Fruit fly (Drosophila melanogaster): ENCODE data around the gene Drsl1.

Gene Drsl1

dm6 chr3L:3351814-3352359 lies 16.3 kb upstream of the Drsl1 start:
- TF ChIP-seq CG11617 (GFP tag; optimal IDR thresholded peaks at IDR 0.05) (no peak), pad (GFP tag; optimal IDR thresholded peaks at IDR 0.05) (no peak), CG14711 (tag; optimal IDR thresholded peaks at IDR 0.05) (no peak), Hr96 (GFP tag; optimal IDR thresholded peaks at IDR 0.05) (no peak), Mnt (GFP tag; optimal IDR thresholded peaks at IDR 0.05) (no peak), CG12768 (GFP tag; optimal IDR thresholded peaks at IDR 0.05) (no peak), Crg-1 (GFP tag; optimal IDR thresholded peaks at IDR 0.05) (no peak), CG33017 (tag; optimal IDR thresholded peaks at IDR 0.05) (no peak), ovo (GFP tag; optimal IDR thresholded peaks at IDR 0.05) (no peak), toe (GFP tag; optimal IDR thresholded peaks at IDR 0.05) (no peak), kay (GFP tag; ENCODE audit: borderline replicate concordance) (no peak), CG5204 (GFP tag; optimal IDR thresholded peaks at IDR 0.05) (no peak)

DNA sequence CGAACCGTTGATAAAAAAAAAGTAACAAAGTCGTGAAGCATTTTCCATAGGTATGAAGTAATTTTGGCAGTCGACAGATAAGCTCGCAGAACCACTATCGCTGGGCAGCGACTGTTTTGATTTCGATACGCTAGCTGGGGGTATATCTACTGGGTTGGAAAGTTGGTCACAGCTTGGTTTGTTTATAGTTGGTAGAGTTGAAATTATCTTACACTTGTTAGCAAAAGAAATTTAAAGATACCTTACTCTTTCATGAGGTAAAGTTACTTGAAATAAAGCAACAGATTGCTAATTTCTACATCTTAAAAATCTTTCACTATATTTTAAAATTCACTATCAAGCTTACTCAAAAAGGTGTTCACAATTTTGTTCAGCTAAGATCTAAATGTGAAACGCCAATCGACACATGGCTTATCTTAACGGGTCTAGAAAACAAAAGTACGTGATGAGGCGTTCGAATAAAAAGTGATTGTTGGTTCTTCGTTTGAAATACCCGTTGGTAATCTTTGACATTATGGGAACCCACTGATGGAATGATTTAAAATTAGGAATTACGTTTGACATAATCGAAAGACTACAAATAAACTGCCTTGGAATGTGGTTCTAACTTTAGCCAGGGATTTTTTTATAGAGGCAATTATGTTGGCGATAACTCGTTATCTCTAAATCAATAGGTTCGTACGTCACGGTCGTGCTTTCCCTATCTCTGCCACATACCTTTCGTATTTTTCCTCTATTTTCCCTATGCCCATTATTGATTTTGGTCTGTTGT lies 15.2 kb upstream of the Drsl1 start:
- TF ChIP-seq CG1620 (GFP tag; optimal IDR thresholded peaks at IDR 0.05) (no peak), CG7045 (GFP tag; optimal IDR thresholded peaks at IDR 0.05) (no peak), kay (GFP tag; ENCODE audit: borderline replicate concordance) (no peak), bab1 (GFP tag; optimal IDR thresholded peaks at IDR 0.05) (peak; percentile 3), CG5204 (GFP tag; optimal IDR thresholded peaks at IDR 0.05) (no peak)

DNA sequence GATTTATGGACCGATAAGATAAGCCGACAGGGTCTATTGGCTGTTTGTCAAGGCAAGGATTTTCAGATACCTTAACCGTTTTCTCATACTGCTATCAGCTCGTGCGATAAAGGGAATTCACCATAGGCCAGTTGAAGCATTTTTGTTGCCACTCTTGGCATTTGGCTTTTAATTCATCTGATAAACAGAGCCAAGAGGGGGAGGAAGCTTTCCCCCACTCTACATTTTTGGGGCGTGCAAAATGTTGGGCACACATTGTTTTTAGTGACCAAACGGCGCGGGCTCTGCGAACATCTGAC lies 14.2 kb upstream of the Drsl1 start:
- TF ChIP-seq tj (GFP tag; optimal IDR thresholded peaks at IDR 0.05) (no peak), Clk (GFP tag; optimal IDR thresholded peaks at IDR 0.05) (no peak), CG7101 (tag; optimal IDR thresholded peaks at IDR 0.05) (no peak), CG5204 (GFP tag; optimal IDR thresholded peaks at IDR 0.05) (no peak), CG7045 (GFP tag; optimal IDR thresholded peaks at IDR 0.05) (no peak), cnc (optimal IDR thresholded peaks at IDR 0.05) (no peak)

dm6 chr3L:3348956-3349824 lies 13.6 kb upstream of the Drsl1 start:
- peak; percentile 13 for TF ChIP-seq CG12768 (GFP tag; optimal IDR thresholded peaks at IDR 0.05)
- peak; percentile 54 for TF ChIP-seq cic (GFP tag; optimal IDR thresholded peaks at IDR 0.05)
- no peak for TF ChIP-seq toe (GFP tag; optimal IDR thresholded peaks at IDR 0.05)
- TF ChIP-seq Clk (GFP tag; optimal IDR thresholded peaks at IDR 0.05): no peak
- no peak for TF ChIP-seq ovo (GFP tag; optimal IDR thresholded peaks at IDR 0.05)
- no peak for TF ChIP-seq CG1620 (GFP tag; optimal IDR thresholded peaks at IDR 0.05)
- no peak for TF ChIP-seq pad (GFP tag; optimal IDR thresholded peaks at IDR 0.05)
- no peak for TF ChIP-seq Hr96 (GFP tag; optimal IDR thresholded peaks at IDR 0.05)
- TF ChIP-seq CG7045 (GFP tag; optimal IDR thresholded peaks at IDR 0.05): peak; percentile 1
- TF ChIP-seq CG33017 (tag; optimal IDR thresholded peaks at IDR 0.05): peak; percentile 24
- TF ChIP-seq CG5204 (GFP tag; optimal IDR thresholded peaks at IDR 0.05): no peak
- TF ChIP-seq Mnt (GFP tag; optimal IDR thresholded peaks at IDR 0.05): no peak
- TF ChIP-seq bab1 (GFP tag; optimal IDR thresholded peaks at IDR 0.05): no peak
- no peak for TF ChIP-seq CG7101 (tag; optimal IDR thresholded peaks at IDR 0.05)
- no peak for TF ChIP-seq CG14711 (tag; optimal IDR thresholded peaks at IDR 0.05)
- no peak for TF ChIP-seq Crg-1 (GFP tag; optimal IDR thresholded peaks at IDR 0.05)
- no peak for TF ChIP-seq kay (GFP tag; ENCODE audit: borderline replicate concordance)
- TF ChIP-seq cnc (optimal IDR thresholded peaks at IDR 0.05): no peak
- no peak for TF ChIP-seq tj (GFP tag; optimal IDR thresholded peaks at IDR 0.05)
- TF ChIP-seq CG11617 (GFP tag; optimal IDR thresholded peaks at IDR 0.05): peak; percentile 13

dm6 chr3L:3346294-3346693 lies 10.7 kb upstream of the Drsl1 start:
- no peak for TF ChIP-seq CG5204 (GFP tag; optimal IDR thresholded peaks at IDR 0.05)
- no peak for TF ChIP-seq CG7101 (tag; optimal IDR thresholded peaks at IDR 0.05)
- TF ChIP-seq pad (GFP tag; optimal IDR thresholded peaks at IDR 0.05): no peak
- no peak for TF ChIP-seq toe (GFP tag; optimal IDR thresholded peaks at IDR 0.05)
- no peak for TF ChIP-seq CG7045 (GFP tag; optimal IDR thresholded peaks at IDR 0.05)
- TF ChIP-seq Clk (GFP tag; optimal IDR thresholded peaks at IDR 0.05): no peak
- no peak for TF ChIP-seq Crg-1 (GFP tag; optimal IDR thresholded peaks at IDR 0.05)
- no peak for TF ChIP-seq cnc (optimal IDR thresholded peaks at IDR 0.05)
- TF ChIP-seq bab1 (GFP tag; optimal IDR thresholded peaks at IDR 0.05): no peak
- no peak for TF ChIP-seq kay (GFP tag; ENCODE audit: borderline replicate concordance)
- no peak for TF ChIP-seq CG11617 (GFP tag; optimal IDR thresholded peaks at IDR 0.05)
- no peak for TF ChIP-seq ovo (GFP tag; optimal IDR thresholded peaks at IDR 0.05)
- no peak for TF ChIP-seq CG12768 (GFP tag; optimal IDR thresholded peaks at IDR 0.05)
- no peak for TF ChIP-seq CG33017 (tag; optimal IDR thresholded peaks at IDR 0.05)
- no peak for TF ChIP-seq Hr96 (GFP tag; optimal IDR thresholded peaks at IDR 0.05)
- TF ChIP-seq Mnt (GFP tag; optimal IDR thresholded peaks at IDR 0.05): no peak
- TF ChIP-seq CG1620 (GFP tag; optimal IDR thresholded peaks at IDR 0.05): no peak

- TF ChIP-seq tj (GFP tag; optimal IDR thresholded peaks at IDR 0.05): peak; percentile 80
- no peak for TF ChIP-seq pad (GFP tag; optimal IDR thresholded peaks at IDR 0.05)
- no peak for TF ChIP-seq CG33017 (tag; optimal IDR thresholded peaks at IDR 0.05)
Observed at dm6 chr3L:3344528-3344927, 8.9 kb upstream of the Drsl1 start.

Measured in whole organism, adult.